Worm (Caenorhabditis elegans) whole organism, L3 larva: Measurements from ENCODE around the gene tag-120.

Source experiments
- R02D3.7 ChIP-seq: fragments of 150-350 bp; optimal IDR thresholded peaks from 2 replicates; lab custom pipeline; 2014; ENCODE audit warnings: missing biosample characterization, missing genetic modification characterization
- ZK546.5 ChIP-seq: sonication (generic microtip); optimal IDR thresholded peaks from 2 replicates; lab custom pipeline; 2017; ENCODE audit warnings: missing biosample characterization, missing genetic modification characterization
- aly-2 ChIP-seq: fragments of 150-350 bp; optimal IDR thresholded peaks from 2 replicates; lab custom pipeline; 2014; ENCODE audit warnings: missing biosample characterization, missing genetic modification characterization
- ama-1 ChIP-seq: fragments of 150-350 bp; optimal IDR thresholded peaks from 2 replicates; lab custom pipeline; 2018
- ceh-16 ChIP-seq: sonication (generic microtip); optimal IDR thresholded peaks from 2 replicates; lab custom pipeline; 2017; ENCODE audit warnings: missing biosample characterization, missing genetic modification characterization
- ceh-28 ChIP-seq: fragments of 150-350 bp; optimal IDR thresholded peaks from 2 replicates; lab custom pipeline; 2014; ENCODE audit warnings: missing biosample characterization, missing genetic modification reagents, missing genetic modification characterization
- daf-12 ChIP-seq: fragments of 150-350 bp; optimal IDR thresholded peaks from 2 replicates; lab custom pipeline; 2014; ENCODE audit warnings: missing biosample characterization, missing genetic modification reagents, missing genetic modification characterization
- egl-27 ChIP-seq: sonication (generic microtip); optimal IDR thresholded peaks from 4 replicates; lab custom pipeline; 2017; ENCODE audit warnings: missing biosample characterization, missing genetic modification reagents, missing genetic modification characterization
- elt-1 ChIP-seq: fragments of 150-350 bp; optimal IDR thresholded peaks from 2 replicates; lab custom pipeline; 2014; ENCODE audit warnings: missing biosample characterization, missing genetic modification characterization
- elt-2 ChIP-seq: sonication (generic microtip); optimal IDR thresholded peaks from 2 replicates; lab custom pipeline; 2016; ENCODE audit warnings: missing genetic modification reagents, mild to moderate bottlenecking, missing genetic modification characterization, missing compliant biosample characterization
- elt-3 ChIP-seq, 3 experiments: fragments of 150-350 bp in 1 of 3; sonication (generic microtip) in 2 of 3; optimal IDR thresholded peaks; 2 replicates in 2 of 3; 4 replicates in 1 of 3; lab custom pipeline; 2014 to 2017; ENCODE audit warnings: missing biosample characterization in 3 of 3, missing genetic modification characterization in 3 of 3
- eor-1 ChIP-seq, 2 experiments: fragments of 150-350 bp; optimal IDR thresholded peaks; 2 replicates each; lab custom pipeline; 2014 to 2018; ENCODE audit warnings: missing biosample characterization in 2 of 2, missing genetic modification characterization in 2 of 2
- fkh-10 ChIP-seq: sonication (generic microtip); optimal IDR thresholded peaks from 2 replicates; lab custom pipeline; 2017; ENCODE audit warnings: missing biosample characterization, missing genetic modification reagents, missing genetic modification characterization
- fkh-2 ChIP-seq: fragments of 150-350 bp; optimal IDR thresholded peaks from 2 replicates; lab custom pipeline; 2014; ENCODE audit warnings: missing biosample characterization, missing genetic modification reagents, missing genetic modification characterization
- hmg-11 ChIP-seq: sonication (generic microtip); optimal IDR thresholded peaks from 2 replicates; lab custom pipeline; 2016; ENCODE audit warnings: missing genetic modification characterization, missing compliant biosample characterization
- jun-1 ChIP-seq: fragments of 150-350 bp; optimal IDR thresholded peaks from 2 replicates; lab custom pipeline; 2014; ENCODE audit warnings: missing biosample characterization, missing genetic modification reagents, missing genetic modification characterization
- lin-15B ChIP-seq: fragments of 150-350 bp; optimal IDR thresholded peaks from 2 replicates; lab custom pipeline; 2014; ENCODE audit warnings: missing biosample characterization, missing genetic modification characterization
- lin-39 ChIP-seq: fragments of 150-350 bp; optimal IDR thresholded peaks from 2 replicates; lab custom pipeline; 2018; ENCODE audit warnings: missing biosample characterization, missing genetic modification reagents, missing genetic modification characterization
- lsy-12 ChIP-seq: sonication (generic microtip); optimal IDR thresholded peaks from 2 replicates; lab custom pipeline; 2016; ENCODE audit warnings: mild to moderate bottlenecking, missing genetic modification characterization, missing compliant biosample characterization
- mml-1 ChIP-seq: fragments of 150-350 bp; sonication (generic microtip); optimal IDR thresholded peaks from 3 replicates; lab custom pipeline; 2014; ENCODE audit warnings: missing biosample characterization, missing genetic modification characterization
- nfya-1 ChIP-seq: sonication (generic microtip); optimal IDR thresholded peaks from 2 replicates; lab custom pipeline; 2017; ENCODE audit warnings: missing genetic modification characterization, mild to moderate bottlenecking, missing compliant biosample characterization, antibody characterized with exemption, moderate library complexity; ENCODE audit not compliant: insufficient read depth
- nhr-11 ChIP-seq: fragments of 150-350 bp; optimal IDR thresholded peaks from 2 replicates; lab custom pipeline; 2014; ENCODE audit warnings: missing biosample characterization, missing genetic modification characterization
- nhr-12 ChIP-seq: fragments of 150-350 bp; optimal IDR thresholded peaks from 2 replicates; lab custom pipeline; 2014; ENCODE audit warnings: missing biosample characterization, missing genetic modification characterization
- nhr-23 ChIP-seq: fragments of 150-350 bp; optimal IDR thresholded peaks from 2 replicates; lab custom pipeline; 2014; ENCODE audit warnings: missing biosample characterization, missing genetic modification reagents, missing genetic modification characterization
- nhr-237 ChIP-seq: fragments of 150-350 bp; optimal IDR thresholded peaks from 2 replicates; lab custom pipeline; 2014; ENCODE audit warnings: missing biosample characterization, missing genetic modification characterization
- nhr-25 ChIP-seq: sonication (generic microtip); optimal IDR thresholded peaks from 2 replicates; lab custom pipeline; 2017; ENCODE audit warnings: missing biosample characterization, missing genetic modification characterization
- nhr-28 ChIP-seq: fragments of 150-350 bp; optimal IDR thresholded peaks from 2 replicates; lab custom pipeline; 2014; ENCODE audit warnings: missing biosample characterization, missing genetic modification characterization
- nhr-67 ChIP-seq: fragments of 150-350 bp; optimal IDR thresholded peaks from 2 replicates; lab custom pipeline; 2014; ENCODE audit warnings: missing biosample characterization, missing genetic modification characterization
- nhr-76 ChIP-seq: fragments of 150-350 bp; sonication (generic microtip); optimal IDR thresholded peaks from 5 replicates; lab custom pipeline; 2014; ENCODE audit warnings: missing biosample characterization, missing genetic modification characterization
- nhr-77 ChIP-seq: fragments of 150-350 bp; optimal IDR thresholded peaks from 2 replicates; lab custom pipeline; 2014; ENCODE audit warnings: missing biosample characterization, missing genetic modification characterization
- pha-4 ChIP-seq: fragments of 150-350 bp; optimal IDR thresholded peaks from 2 replicates; lab custom pipeline; 2014; ENCODE audit warnings: missing biosample characterization, missing genetic modification reagents, missing genetic modification characterization
- pqm-1 ChIP-seq: fragments of 150-350 bp; optimal IDR thresholded peaks from 2 replicates; lab custom pipeline; 2017; ENCODE audit warnings: missing biosample characterization, missing genetic modification characterization, inconsistent platforms
- skn-1 ChIP-seq: fragments of 150-350 bp; optimal IDR thresholded peaks from 2 replicates; lab custom pipeline; 2014; ENCODE audit warnings: missing biosample characterization, missing genetic modification characterization
- snpc-4 ChIP-seq: fragments of 150-350 bp; optimal IDR thresholded peaks from 2 replicates; lab custom pipeline; 2014; ENCODE audit warnings: missing biosample characterization, missing genetic modification characterization
- tbx-2 ChIP-seq: sonication (generic microtip); optimal IDR thresholded peaks from 2 replicates; lab custom pipeline; 2016; ENCODE audit warnings: mild to moderate bottlenecking, missing genetic modification characterization, missing compliant biosample characterization
- unc-62 ChIP-seq: fragments of 150-350 bp; sonication (generic microtip); optimal IDR thresholded peaks from 4 replicates; lab custom pipeline; 2014; ENCODE audit warnings: missing biosample characterization, missing genetic modification reagents, missing genetic modification characterization
- zag-1 ChIP-seq: fragments of 150-350 bp; optimal IDR thresholded peaks from 2 replicates; lab custom pipeline; 2014; ENCODE audit warnings: missing biosample characterization, missing genetic modification characterization

Gene tag-120

ce11 chrV:9739402-9739801 is 29.8 kb upstream of the tag-120 start, which contains the start of gene marc-1:
TSS of gene marc-1 (plus strand) at chrV:9739702.
- TF ChIP-seq pqm-1 (tag; lab: Kevin White, UChicago): no peak
- no peak for TF ChIP-seq ZK546.5 (tag; lab: Kevin White, UChicago)
- no peak for TF ChIP-seq hmg-11 (tag; lab: Kevin White, UChicago)
- no peak for TF ChIP-seq fkh-10 (GFP tag; lab: Kevin White, UChicago)
- TF ChIP-seq nhr-25 (tag; lab: Kevin White, UChicago): no peak
- no peak for TF ChIP-seq eor-1 (tag; optimal IDR thresholded peaks at IDR 0.05; lab: Kevin White, UChicago)
- no peak for TF ChIP-seq fkh-2 (tag; lab: Kevin White, UChicago)

- TF ChIP-seq pqm-1 (tag; lab: Kevin White, UChicago) (peak; percentile 47), ZK546.5 (tag; lab: Kevin White, UChicago) (no peak), elt-2 (peak; percentile 70), elt-3 (tag; optimal IDR thresholded peaks at IDR 0.05; lab: Kevin White, UChicago) (no peak)
- TF ChIP-seq, all 47 proteins: peak for 2
These were observed 28.6 kb upstream of the tag-120 start for ce11 chrV:9738077-9738705.

ce11 chrV:9737287-9737686 is 27.7 kb upstream of the tag-120 start, which contains the start of gene aqp-4:
TSS of gene aqp-4 (plus strand) at chrV:9737556.
- TF ChIP-seq jun-1 (tag; lab: Kevin White, UChicago): no peak
- TF ChIP-seq elt-2: peak; percentile 66
- TF ChIP-seq tbx-2 (tag; lab: Kevin White, UChicago): no peak
- TF ChIP-seq lin-15B (tag; lab: Kevin White, UChicago): no peak

ce11 chrV:9733920-9734454 is 24.4 kb upstream of the tag-120 start, which contains the start of gene cal-7:
TSS of gene cal-7 (plus strand) at chrV:9734103.
- no peak for TF ChIP-seq elt-1 (tag; lab: Kevin White, UChicago)
- TF ChIP-seq tbx-2 (tag; lab: Kevin White, UChicago): peak; percentile 27
- TF ChIP-seq skn-1 (tag; lab: Kevin White, UChicago): no peak
- TF ChIP-seq unc-62 (GFP tag; lab: Kevin White, UChicago): no peak
- TF ChIP-seq ceh-28 (tag; lab: Kevin White, UChicago): peak; percentile 30
- no peak for TF ChIP-seq eor-1 (tag; optimal IDR thresholded peaks at IDR 0.05; lab: Kevin White, UChicago)
- TF ChIP-seq nhr-23: no peak
- TF ChIP-seq nhr-76: no peak
- TF ChIP-seq nhr-12 (tag; lab: Kevin White, UChicago): no peak
- TF ChIP-seq nhr-11 (tag; lab: Kevin White, UChicago): no peak
- peak; percentile 46 for TF ChIP-seq ama-1
- no peak for TF ChIP-seq nhr-77 (tag; lab: Kevin White, UChicago)
- TF ChIP-seq egl-27: no peak
- peak; percentile 1 for TF ChIP-seq pha-4
- peak; percentile 1 for TF ChIP-seq fkh-10 (GFP tag; lab: Kevin White, UChicago)
- no peak for TF ChIP-seq nhr-67
- no peak for TF ChIP-seq zag-1 (tag; lab: Kevin White, UChicago)
- TF ChIP-seq daf-12 (tag; lab: Kevin White, UChicago): no peak
- no peak for TF ChIP-seq ceh-16 (tag; lab: Kevin White, UChicago)
- TF ChIP-seq nhr-237: no peak
- no peak for TF ChIP-seq R02D3.7
- TF ChIP-seq lsy-12 (tag; lab: Kevin White, UChicago): peak; percentile 12
- no peak for TF ChIP-seq snpc-4 (tag; lab: Kevin White, UChicago)
- TF ChIP-seq mml-1 (tag; lab: Kevin White, UChicago): no peak
- no peak for TF ChIP-seq nhr-28 (tag; lab: Kevin White, UChicago)
- TF ChIP-seq nfya-1 (tag; lab: Kevin White, UChicago): no peak
- TF ChIP-seq, all 47 proteins: peak for 6

ce11 chrV:9731852-9732251 is 22.2 kb upstream of the tag-120 start:
- TF ChIP-seq unc-62 (GFP tag; lab: Kevin White, UChicago) (peak; percentile 8), snpc-4 (tag; lab: Kevin White, UChicago) (peak; percentile 3), zag-1 (tag; lab: Kevin White, UChicago) (no peak), lin-39 (tag; lab: Kevin White, UChicago) (peak; percentile 64), skn-1 (tag; lab: Kevin White, UChicago) (no peak), aly-2 (tag; lab: Kevin White, UChicago) (no peak), nhr-11 (tag; lab: Kevin White, UChicago) (no peak), ama-1 (peak; percentile 78), nhr-25 (tag; lab: Kevin White, UChicago) (peak; percentile 5), nhr-77 (tag; lab: Kevin White, UChicago) (no peak), eor-1 (tag; optimal IDR thresholded peaks at IDR 0.05; lab: Kevin White, UChicago) (no peak), nhr-76 (no peak), hmg-11 (tag; lab: Kevin White, UChicago) (no peak), nfya-1 (tag; lab: Kevin White, UChicago) (peak; percentile 33)
